Worm (Caenorhabditis elegans) whole organism, L1 larva: ENCODE results near the gene lbp-3.

Experiments
- ama-1 ChIP-seq: fragments of 150-350 bp; optimal IDR thresholded peaks from 2 replicates; lab custom pipeline; 2014
- ceh-82 ChIP-seq, 3 experiments: fragments of 150-350 bp in 1 of 3; sonication (generic microtip) in 2 of 3; optimal IDR thresholded peaks; 2 replicates each; lab custom pipeline; 2014 to 2017; ENCODE audit warnings: missing biosample characterization in 3 of 3, missing genetic modification characterization in 3 of 3
- fkh-10 ChIP-seq: sonication (generic microtip); optimal IDR thresholded peaks from 2 replicates; lab custom pipeline; 2017; ENCODE audit warnings: missing biosample characterization, missing genetic modification reagents, missing genetic modification characterization
- hlh-4 ChIP-seq: sonication (generic microtip); optimal IDR thresholded peaks from 2 replicates; lab custom pipeline; 2016; ENCODE audit warnings: mild to moderate bottlenecking, missing genetic modification characterization, missing compliant biosample characterization
- isw-1 ChIP-seq: fragments of 200-800 bp; sonication (Bioruptor generic); IDR thresholded peaks from 2 replicates; pipeline ENCODE4 v1.3.6; 2022; ENCODE audit warnings: missing genetic modification characterization, missing compliant biosample characterization
- nhr-76 ChIP-seq: sonication (generic microtip); optimal IDR thresholded peaks from 2 replicates; lab custom pipeline; 2017; ENCODE audit warnings: missing biosample characterization, missing genetic modification characterization
- nhr-85 ChIP-seq: sonication (generic microtip); peaks from one replicate; lab custom pipeline; 2016; ENCODE audit warnings: missing genetic modification characterization, inconsistent platforms, missing compliant biosample characterization
- pqm-1 ChIP-seq: sonication (generic microtip); optimal IDR thresholded peaks from 3 replicates; lab custom pipeline; 2017; ENCODE audit warnings: missing biosample characterization, missing genetic modification characterization
- ztf-11 ChIP-seq, 2 experiments: sonication (generic microtip); optimal IDR thresholded peaks; 2 replicates each; lab custom pipeline; 2016 to 2017; ENCODE audit warnings: missing genetic modification characterization in 2 of 2, missing biosample characterization in 1 of 2, missing compliant biosample characterization in 1 of 2

- TF ChIP-seq ztf-11 (tag; optimal IDR thresholded peaks at IDR 0.05; lab: Kevin White, UChicago) = no peak
- no peak for TF ChIP-seq pqm-1 (tag; lab: Kevin White, UChicago)
- no peak for TF ChIP-seq hlh-4 (tag; lab: Kevin White, UChicago)
- no peak for TF ChIP-seq isw-1 (GFP tag; lab: Robert Waterston, UW)
- no peak for TF ChIP-seq ceh-82 (tag; optimal IDR thresholded peaks at IDR 0.05; lab: Kevin White, UChicago)
- TF ChIP-seq ama-1 (lab: Kevin White, UChicago) = no peak
- TF ChIP-seq nhr-76 = no peak
- TF ChIP-seq fkh-10 (GFP tag; lab: Kevin White, UChicago) = no peak
- TF ChIP-seq nhr-85 (tag; lab: Kevin White, UChicago) = no peak
These were observed 41.4 kb downstream of the lbp-3 start, which contains the start of gene K09C4.1 for ce11 chrX:3298582-3298981.
